Fruit fly (Drosophila melanogaster): ENCODE data around the gene Obp99a.

DNA sequence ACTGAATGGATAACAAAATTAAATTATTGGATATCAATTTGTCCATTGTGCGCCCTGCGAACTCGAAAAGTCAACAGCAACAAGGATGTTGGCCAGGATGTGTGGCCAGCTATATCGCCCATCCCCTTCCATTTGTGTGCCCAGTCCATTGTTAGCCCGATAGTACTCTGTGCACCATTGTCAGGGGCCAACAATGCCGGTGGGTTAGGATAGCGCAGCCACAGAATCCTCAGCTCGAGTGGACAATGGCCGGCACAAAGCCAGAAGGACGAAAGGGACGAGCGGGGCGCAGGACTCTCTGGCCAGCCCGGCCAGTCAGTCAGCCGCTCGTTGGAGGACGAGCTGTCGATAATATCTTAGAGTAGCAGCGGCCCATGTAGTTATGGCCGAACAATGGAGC, 26.4 kb downstream of the Obp99a start:
- TF ChIP-seq Dfd (GFP tag; optimal IDR thresholded peaks at IDR 0.05) = no peak
- no peak for TF ChIP-seq h (GFP tag; optimal IDR thresholded peaks at IDR 0.05)
- no peak for TF ChIP-seq Abd-B (GFP tag; optimal IDR thresholded peaks at IDR 0.05)
- TF ChIP-seq Hr83 (GFP tag; optimal IDR thresholded peaks at IDR 0.05; ENCODE audit: poor library complexity, severe bottlenecking) = no peak
- no peak for TF ChIP-seq Rel (GFP tag; optimal IDR thresholded peaks at IDR 0.05)
- no peak for TF ChIP-seq Rel (tag; optimal IDR thresholded peaks at IDR 0.05)
- no peak for TF ChIP-seq Jra (GFP tag; optimal IDR thresholded peaks at IDR 0.05)
- TF ChIP-seq OdsH (GFP tag; optimal IDR thresholded peaks at IDR 0.05) = no peak
- TF ChIP-seq CrebA (GFP tag; optimal IDR thresholded peaks at IDR 0.05; ENCODE audit: borderline replicate concordance) = no peak
- TF ChIP-seq lola (GFP tag; optimal IDR thresholded peaks at IDR 0.05) = no peak
- TF ChIP-seq fru (GFP tag; optimal IDR thresholded peaks at IDR 0.05) = no peak
- no peak for TF ChIP-seq br (GFP tag; optimal IDR thresholded peaks at IDR 0.05)

All from whole organism, wandering third instar larva.